Worm (Caenorhabditis elegans): ENCODE data around the gene oac-23.

DNA sequence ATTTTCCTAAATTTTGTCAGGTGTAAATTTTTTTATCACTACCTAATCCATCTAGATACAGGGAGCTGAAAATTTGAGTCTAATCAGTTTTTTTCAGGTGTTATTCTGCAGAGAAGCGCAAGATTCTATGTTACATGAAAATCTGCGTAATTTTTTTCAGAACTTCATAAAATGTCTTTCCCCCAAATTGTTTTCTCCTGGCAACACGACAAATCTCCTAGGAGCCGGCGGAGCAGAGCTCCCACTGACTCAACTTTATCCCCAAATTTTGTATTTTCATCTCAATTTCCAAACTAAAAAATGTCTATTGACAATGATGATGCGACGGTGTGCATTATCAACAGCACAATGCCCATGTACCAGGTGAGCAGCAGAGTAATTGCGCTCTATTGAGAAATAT is 41.8 kb upstream of the oac-23 start, which contains the start of gene F28F9.2:
- TF ChIP-seq klf-2 (GFP tag; conservative IDR thresholded peaks at IDR 0.05) (no peak), T22C8.4 (GFP tag; IDR thresholded peaks at IDR 0.05) (no peak), cog-1 (tag; optimal IDR thresholded peaks at IDR 0.05) (no peak), med-1 (GFP tag; optimal IDR thresholded peaks at IDR 0.05; ENCODE audit: insufficient read depth) (no peak), ztf-23 (GFP tag; IDR thresholded peaks at IDR 0.05) (no peak), tab-1 (GFP tag; IDR thresholded peaks at IDR 0.05) (no peak), ref-1 (GFP tag; conservative IDR thresholded peaks at IDR 0.05) (no peak), ztf-29 (GFP tag; IDR thresholded peaks at IDR 0.05) (no peak)
